Worm (Caenorhabditis elegans) whole organism, L2 larva: ENCODE measurements around the gene M176.10.
"Not testable (repeated sequence)": the region's sequence is repeated elsewhere in the genome, so short reads cannot be mapped to it uniquely, and the experiment has no call there.

Experiments
- C34F6.9 ChIP-seq: fragments of 150-350 bp; optimal IDR thresholded peaks from 2 replicates; lab custom pipeline; 2014; ENCODE audit warnings: missing biosample characterization, missing genetic modification characterization
- F13H6.1 ChIP-seq: sonication (generic microtip); optimal IDR thresholded peaks from 2 replicates; lab custom pipeline; 2016; ENCODE audit warnings: missing genetic modification characterization, missing compliant biosample characterization
- Y55F3AM.14 ChIP-seq: fragments of 200-800 bp; sonication (Bioruptor generic); optimal IDR thresholded peaks from 2 replicates; lab custom pipeline; 2018; ENCODE audit warnings: mild to moderate bottlenecking, missing genetic modification characterization, missing compliant biosample characterization
- ZK546.5 ChIP-seq: sonication (generic microtip); optimal IDR thresholded peaks from 2 replicates; lab custom pipeline; 2017; ENCODE audit warnings: missing biosample characterization, missing genetic modification characterization
- blmp-1 ChIP-seq: sonication (generic microtip); optimal IDR thresholded peaks from 2 replicates; lab custom pipeline; 2017; ENCODE audit warnings: missing genetic modification characterization, mild to moderate bottlenecking, missing compliant biosample characterization, antibody characterized with exemption, moderate library complexity; ENCODE audit not compliant: insufficient read depth
- ceh-16 ChIP-seq: fragments of 150-350 bp; optimal IDR thresholded peaks from 2 replicates; lab custom pipeline; 2014; ENCODE audit warnings: missing biosample characterization, missing genetic modification characterization
- ceh-82 ChIP-seq: fragments of 150-350 bp; optimal IDR thresholded peaks from 2 replicates; lab custom pipeline; 2014; ENCODE audit warnings: missing biosample characterization, missing genetic modification characterization
- crh-2 ChIP-seq: sonication (generic microtip); optimal IDR thresholded peaks from 2 replicates; lab custom pipeline; 2017; ENCODE audit warnings: missing biosample characterization, missing genetic modification characterization
- dmd-4 ChIP-seq: sonication (generic microtip); optimal IDR thresholded peaks from 2 replicates; lab custom pipeline; 2017; ENCODE audit warnings: missing biosample characterization, missing genetic modification characterization
- egl-27 ChIP-seq: sonication (generic microtip); optimal IDR thresholded peaks from 3 replicates; lab custom pipeline; 2017; ENCODE audit warnings: missing biosample characterization, missing genetic modification reagents, missing genetic modification characterization
- elt-1 ChIP-seq: fragments of 150-350 bp; optimal IDR thresholded peaks from 2 replicates; lab custom pipeline; 2014; ENCODE audit warnings: missing biosample characterization, missing genetic modification characterization
- fos-1 ChIP-seq: fragments of 150-350 bp; optimal IDR thresholded peaks from 2 replicates; lab custom pipeline; 2014; ENCODE audit warnings: missing biosample characterization, missing genetic modification characterization
- gmeb-1 ChIP-seq: fragments of 150-350 bp; optimal IDR thresholded peaks from 2 replicates; lab custom pipeline; 2014; ENCODE audit warnings: missing biosample characterization, missing genetic modification characterization
- lin-11 ChIP-seq: fragments of 150-350 bp; sonication (generic microtip); optimal IDR thresholded peaks from 2 replicates; lab custom pipeline; 2014; ENCODE audit warnings: missing biosample characterization, missing genetic modification characterization, inconsistent platforms, mixed read lengths
- lsy-2 ChIP-seq, 2 experiments: fragments of 150-350 bp in 1 of 2; sonication (generic microtip) in 1 of 2; optimal IDR thresholded peaks; 2 replicates each; lab custom pipeline; 2014 to 2017; ENCODE audit warnings: missing biosample characterization in 2 of 2, missing genetic modification characterization in 2 of 2
- mab-5 ChIP-seq: fragments of 150-350 bp; optimal IDR thresholded peaks from 2 replicates; lab custom pipeline; 2014; ENCODE audit warnings: missing biosample characterization, missing genetic modification characterization
- mbf-1 ChIP-seq: sonication (generic microtip); optimal IDR thresholded peaks from 2 replicates; lab custom pipeline; 2017; ENCODE audit warnings: missing biosample characterization, missing genetic modification characterization
- nhr-10 ChIP-seq: sonication (generic microtip); optimal IDR thresholded peaks from 2 replicates; lab custom pipeline; 2017; ENCODE audit warnings: missing biosample characterization, missing genetic modification characterization
- nhr-11 ChIP-seq: fragments of 150-350 bp; optimal IDR thresholded peaks from 2 replicates; lab custom pipeline; 2014; ENCODE audit warnings: missing biosample characterization, missing genetic modification characterization
- nhr-12 ChIP-seq: fragments of 150-350 bp; optimal IDR thresholded peaks from 2 replicates; lab custom pipeline; 2014; ENCODE audit warnings: missing biosample characterization, missing genetic modification characterization
- nhr-129 ChIP-seq: fragments of 150-350 bp; optimal IDR thresholded peaks from 2 replicates; lab custom pipeline; 2014; ENCODE audit warnings: missing biosample characterization, missing genetic modification characterization
- nhr-21 ChIP-seq: fragments of 150-350 bp; optimal IDR thresholded peaks from 2 replicates; lab custom pipeline; 2014; ENCODE audit warnings: missing biosample characterization, missing genetic modification characterization
- nhr-23 ChIP-seq: fragments of 150-350 bp; optimal IDR thresholded peaks from 2 replicates; lab custom pipeline; 2014; ENCODE audit warnings: missing biosample characterization, missing genetic modification reagents, missing genetic modification characterization
- nhr-237 ChIP-seq: fragments of 150-350 bp; optimal IDR thresholded peaks from 2 replicates; lab custom pipeline; 2014; ENCODE audit warnings: missing biosample characterization, missing genetic modification characterization
- nhr-25 ChIP-seq: fragments of 150-350 bp; sonication (generic microtip); optimal IDR thresholded peaks from 3 replicates; lab custom pipeline; 2014; ENCODE audit warnings: missing biosample characterization, missing genetic modification characterization
- peb-1 ChIP-seq: fragments of 150-350 bp; optimal IDR thresholded peaks from 2 replicates; lab custom pipeline; 2014; ENCODE audit warnings: missing biosample characterization, missing genetic modification characterization
- sma-3 ChIP-seq: sonication (generic microtip); optimal IDR thresholded peaks from 2 replicates; lab custom pipeline; 2016; ENCODE audit warnings: missing genetic modification reagents, missing genetic modification characterization, missing compliant biosample characterization
- snpc-4 ChIP-seq: fragments of 150-350 bp; optimal IDR thresholded peaks from 2 replicates; lab custom pipeline; 2014; ENCODE audit warnings: missing biosample characterization, missing genetic modification characterization
- unc-55 ChIP-seq: fragments of 150-350 bp; sonication (generic microtip); optimal IDR thresholded peaks from 3 replicates; lab custom pipeline; 2014; ENCODE audit warnings: missing biosample characterization, missing genetic modification reagents, missing genetic modification characterization
- zag-1 ChIP-seq: fragments of 150-350 bp; optimal IDR thresholded peaks from 2 replicates; lab custom pipeline; 2014; ENCODE audit warnings: missing biosample characterization, missing genetic modification characterization
- ztf-1 ChIP-seq: fragments of 200-800 bp; sonication (Bioruptor generic); conservative IDR thresholded peaks from 2 replicates; pipeline ENCODE4 v1.3.6; 2022; ENCODE audit warnings: missing genetic modification characterization, missing compliant biosample characterization
- ztf-4 ChIP-seq: fragments of 150-350 bp; optimal IDR thresholded peaks from 2 replicates; lab custom pipeline; 2014; ENCODE audit warnings: missing biosample characterization, missing genetic modification characterization

The M176.10 gene

DNA sequence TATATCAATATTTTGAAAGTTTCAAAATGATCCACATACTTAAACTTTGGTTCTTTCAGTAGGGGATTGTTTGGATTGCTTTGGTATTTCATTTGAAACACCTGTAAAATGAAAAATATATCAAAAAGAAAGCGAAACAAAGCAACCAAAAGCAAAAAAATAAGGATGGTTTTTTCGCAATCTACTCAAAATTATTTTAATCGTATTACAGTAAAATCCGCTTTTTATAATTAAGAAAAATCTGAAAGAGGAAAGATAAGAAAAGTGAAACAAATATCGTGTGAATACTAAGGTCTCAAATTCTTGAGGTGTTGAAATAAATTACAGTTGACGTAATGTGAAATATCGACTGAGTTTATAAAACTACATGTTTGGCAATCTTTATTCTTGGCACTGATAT, 40.1 kb upstream of the M176.10 start, which contains the start of gene chil-22:
chil-22 (minus strand) TSS at position 101 of the 400 bp plus-strand sequence.
- TF ChIP-seq crh-2 (tag; lab: Kevin White, UChicago) (no peak), nhr-129 (no peak), sma-3 (GFP tag; lab: Kevin White, UChicago) (no peak), ztf-1 (GFP tag; lab: Robert Waterston, UW) (no peak), elt-1 (tag; lab: Kevin White, UChicago) (no peak), nhr-23 (tag; lab: Kevin White, UChicago) (no peak), nhr-12 (tag; lab: Kevin White, UChicago) (no peak), ceh-16 (tag; lab: Kevin White, UChicago) (no peak), egl-27 (tag; lab: Kevin White, UChicago) (no peak), snpc-4 (tag; lab: Kevin White, UChicago) (no peak), mab-5 (tag; lab: Kevin White, UChicago) (no peak), zag-1 (no peak), nhr-25 (tag; lab: Kevin White, UChicago) (no peak), fos-1 (no peak), dmd-4 (tag; lab: Kevin White, UChicago) (no peak), ZK546.5 (tag; lab: Kevin White, UChicago) (no peak)

DNA sequence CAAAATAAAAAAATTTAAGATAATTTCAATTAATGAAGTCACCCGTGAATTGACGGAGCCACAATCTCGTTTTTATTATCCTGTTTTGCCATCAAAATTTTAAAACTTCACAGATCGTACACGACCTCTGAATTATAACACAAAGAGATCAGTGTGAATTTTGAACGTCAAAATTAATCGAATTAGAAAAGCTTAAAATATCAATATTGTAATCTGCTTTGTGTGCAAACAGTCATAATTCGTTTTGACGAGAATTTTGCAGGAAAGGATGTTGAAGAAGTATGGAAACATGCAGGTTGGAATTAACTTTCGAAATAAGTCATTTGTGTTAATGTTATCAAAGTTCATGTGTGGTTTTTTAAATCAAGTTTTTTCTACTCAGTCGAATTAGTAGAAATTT, 35.9 kb upstream of the M176.10 start, which contains the start of gene chil-21:
chil-21 (minus strand) TSS at position 101 of the 400 bp plus-strand sequence.
- not testable (repeated sequence) for TF ChIP-seq ceh-82 (tag; lab: Kevin White, UChicago); Y55F3AM.14 (GFP tag; lab: Kevin White, UChicago); C34F6.9 (tag; lab: Kevin White, UChicago)

- TF ChIP-seq nhr-25 (tag; lab: Kevin White, UChicago); peb-1; nhr-237 (tag; lab: Kevin White, UChicago): not testable (repeated sequence)
- TF ChIP-seq, all 48 proteins: peak for 0; not testable (repeated sequence) for 48
Observed at ce11 chrII:9459462-9459861, 33.5 kb upstream of the M176.10 start, which contains the start of gene R09D1.14. TSS of gene R09D1.14 (minus strand) at chrII:9459562.

ce11 chrII:9454304-9454703, 28.3 kb upstream of the M176.10 start, which contains the start of gene chil-19:
TSS of gene chil-19 (minus strand) at chrII:9454404.
- TF ChIP-seq ceh-82 (tag; lab: Kevin White, UChicago): no peak
- no peak for TF ChIP-seq dmd-4 (tag; lab: Kevin White, UChicago)
- TF ChIP-seq lin-11 (tag; lab: Kevin White, UChicago): no peak
- no peak for TF ChIP-seq nhr-21 (tag; lab: Kevin White, UChicago)
- no peak for TF ChIP-seq blmp-1 (tag; lab: Kevin White, UChicago)
- no peak for TF ChIP-seq elt-1 (tag; lab: Kevin White, UChicago)
- no peak for TF ChIP-seq unc-55 (GFP tag; lab: Kevin White, UChicago)
- TF ChIP-seq nhr-237 (tag; lab: Kevin White, UChicago): no peak
- TF ChIP-seq C34F6.9 (tag; lab: Kevin White, UChicago): no peak
- TF ChIP-seq lsy-2 (tag; optimal IDR thresholded peaks at IDR 0.05; lab: Kevin White, UChicago): no peak
- no peak for TF ChIP-seq nhr-10 (tag; lab: Kevin White, UChicago)
- no peak for TF ChIP-seq mbf-1 (tag; lab: Kevin White, UChicago)
- no peak for TF ChIP-seq ztf-4
- TF ChIP-seq gmeb-1: no peak
- TF ChIP-seq ceh-16 (tag; lab: Kevin White, UChicago): no peak
- no peak for TF ChIP-seq ZK546.5 (tag; lab: Kevin White, UChicago)
- TF ChIP-seq Y55F3AM.14 (GFP tag; lab: Kevin White, UChicago): no peak
- TF ChIP-seq F13H6.1 (tag; lab: Kevin White, UChicago): no peak
- TF ChIP-seq sma-3 (GFP tag; lab: Kevin White, UChicago): no peak
- no peak for TF ChIP-seq nhr-11 (tag; lab: Kevin White, UChicago)

ce11 chrII:9452172-9452571, 26.2 kb upstream of the M176.10 start, which contains the start of gene R09D1.12:
TSS of gene R09D1.12 (minus strand) at chrII:9452272.
- not testable (repeated sequence) for TF ChIP-seq nhr-21 (tag; lab: Kevin White, UChicago); fos-1; elt-1 (tag; lab: Kevin White, UChicago)
